Worm (Caenorhabditis elegans) whole organism, young adult: Measurements from ENCODE around the gene W08G11.1.

Experiments used
- F33H1.4 ChIP-seq: fragments of 200-800 bp; sonication (Bioruptor generic); IDR thresholded peaks from 2 replicates; pipeline ENCODE4 v1.3.6; 2022; ENCODE audit warnings: missing genetic modification reagents, missing genetic modification characterization, missing compliant biosample characterization
- F49E8.2 ChIP-seq: sonication (generic microtip); optimal IDR thresholded peaks from 3 replicates; lab custom pipeline; 2017; ENCODE audit warnings: missing genetic modification characterization, mild to moderate bottlenecking, missing compliant biosample characterization, antibody characterized with exemption, moderate library complexity; ENCODE audit not compliant: insufficient read depth
- akir-1 ChIP-seq: fragments of 200-800 bp; sonication (Bioruptor generic); optimal IDR thresholded peaks from 2 replicates; lab custom pipeline; 2018; ENCODE audit warnings: mild to moderate bottlenecking, missing genetic modification characterization, moderate library complexity, missing compliant biosample characterization
- fkh-3 ChIP-seq: sonication (generic microtip); optimal IDR thresholded peaks from 2 replicates; lab custom pipeline; 2016; ENCODE audit warnings: mild to moderate bottlenecking, missing genetic modification characterization, missing compliant biosample characterization
- hlh-12 ChIP-seq: sonication (generic microtip); optimal IDR thresholded peaks from 2 replicates; lab custom pipeline; 2016; ENCODE audit warnings: missing genetic modification characterization, missing compliant biosample characterization
- nhr-120 ChIP-seq: fragments of 200-800 bp; sonication (Bioruptor generic); IDR thresholded peaks from 2 replicates; pipeline ENCODE4 v1.3.6; 2022; ENCODE audit warnings: missing genetic modification characterization, missing compliant biosample characterization
- snpc-3.4 ChIP-seq: sonication (generic microtip); optimal IDR thresholded peaks from 2 replicates; lab custom pipeline; 2017; ENCODE audit warnings: missing genetic modification characterization, mild to moderate bottlenecking, missing compliant biosample characterization, antibody characterized with exemption, moderate library complexity, missing genotype, missing genetic modification reagents

DNA sequence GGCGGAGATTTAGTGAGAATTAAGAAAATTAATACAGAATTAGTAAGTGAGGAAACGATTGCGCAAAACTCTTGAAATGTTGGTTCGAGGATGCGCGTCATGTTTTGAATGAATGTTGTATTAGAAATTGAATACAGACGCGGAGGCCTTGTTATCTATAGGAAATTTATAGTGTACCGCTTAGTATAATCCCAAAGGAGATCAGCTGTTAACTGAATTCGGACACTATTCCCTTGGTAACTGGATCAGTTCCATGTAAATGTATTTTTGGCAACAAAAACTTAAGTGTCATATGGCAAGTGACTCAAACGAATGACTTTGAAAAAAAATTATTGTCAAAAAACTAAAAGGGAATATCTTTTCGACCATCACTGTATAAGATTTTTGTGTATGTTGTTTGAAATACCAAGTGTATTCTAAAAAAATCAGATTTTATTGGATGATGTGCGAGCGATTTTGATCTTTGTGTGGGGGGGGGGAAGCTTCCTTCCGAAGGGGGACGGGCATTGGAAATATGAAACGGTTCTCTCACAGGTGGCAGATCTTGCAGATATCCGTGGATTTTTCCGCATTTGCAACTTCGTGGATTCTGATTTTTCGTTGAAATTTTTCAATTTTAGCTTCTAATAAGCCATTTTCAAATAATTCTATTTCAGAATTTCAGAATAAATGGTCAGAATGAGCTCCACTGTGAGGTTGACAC lies at the start of gene W08G11.1, which contains the start of gene W08G11.5:
- TF ChIP-seq snpc-3.4 (tag; lab: Kevin White, UChicago): no peak
- no peak for TF ChIP-seq fkh-3 (tag; lab: Kevin White, UChicago)
- no peak for TF ChIP-seq F49E8.2
- TF ChIP-seq akir-1 (GFP tag; lab: Kevin White, UChicago): no peak
- no peak for TF ChIP-seq nhr-120 (GFP tag; lab: Robert Waterston, UW)
- no peak for TF ChIP-seq hlh-12 (tag; lab: Kevin White, UChicago)
- TF ChIP-seq F33H1.4 (GFP tag; lab: Robert Waterston, UW): no peak
